Fruit fly (Drosophila melanogaster) whole organism, prepupa: ENCODE measurements around the gene Best4.

ENCODE experiments used
- CG11902 ChIP-seq: fragments of 200-800 bp; sonication (Bioruptor generic); optimal IDR thresholded peaks from 3 replicates; lab custom pipeline; 2016; ENCODE audit warnings: missing biosample characterization, missing genetic modification characterization
- CG6854 ChIP-seq: fragments of 200-800 bp; sonication (Bioruptor generic); optimal IDR thresholded peaks from 2 replicates; lab custom pipeline; 2017; ENCODE audit warnings: missing biosample characterization, mild to moderate bottlenecking, missing genetic modification characterization
- CG8319 ChIP-seq: fragments of 200-800 bp; sonication (Bioruptor generic); optimal IDR thresholded peaks from 3 replicates; lab custom pipeline; 2016; ENCODE audit warnings: missing biosample characterization, missing genetic modification characterization
- CG9139 ChIP-seq: fragments of 200-800 bp; sonication (Bioruptor generic); optimal IDR thresholded peaks from 3 replicates; lab custom pipeline; 2017; ENCODE audit warnings: missing biosample characterization, mild to moderate bottlenecking, missing genetic modification characterization
- Hr4 ChIP-seq: fragments of 200-800 bp; sonication (Bioruptor generic); optimal IDR thresholded peaks from 3 replicates; lab custom pipeline; 2016; ENCODE audit warnings: missing biosample characterization, missing genetic modification characterization
- Sox102F ChIP-seq: fragments of 200-800 bp; sonication (Bioruptor generic); optimal IDR thresholded peaks from 2 replicates; lab custom pipeline; 2016; ENCODE audit warnings: missing biosample characterization, mild to moderate bottlenecking, missing genetic modification characterization
- Sox14 ChIP-seq: fragments of 200-800 bp; sonication (Bioruptor generic); optimal IDR thresholded peaks from 3 replicates; lab custom pipeline; 2016; ENCODE audit warnings: missing biosample characterization, missing genetic modification characterization
- achi ChIP-seq: fragments of 200-800 bp; sonication (Bioruptor generic); optimal IDR thresholded peaks from 3 replicates; lab custom pipeline; 2016; ENCODE audit warnings: missing biosample characterization, missing genetic modification characterization
- cyc ChIP-seq: fragments of 200-800 bp; sonication (Bioruptor generic); optimal IDR thresholded peaks from 3 replicates; lab custom pipeline; 2016; ENCODE audit warnings: missing biosample characterization, missing genetic modification characterization
- dac ChIP-seq: fragments of 200-800 bp; sonication (Bioruptor generic); optimal IDR thresholded peaks from 2 replicates; lab custom pipeline; 2017; ENCODE audit warnings: missing biosample characterization, mild to moderate bottlenecking, missing genetic modification characterization
- fkh ChIP-seq: fragments of 200-800 bp; sonication (Bioruptor generic); optimal IDR thresholded peaks from 3 replicates; lab custom pipeline; 2017; ENCODE audit warnings: missing biosample characterization, mild to moderate bottlenecking, missing genetic modification characterization, moderate library complexity
- topi ChIP-seq: fragments of 200-800 bp; sonication (Bioruptor generic); optimal IDR thresholded peaks from 3 replicates; lab custom pipeline; 2016; ENCODE audit warnings: missing biosample characterization, missing genetic modification characterization

DNA sequence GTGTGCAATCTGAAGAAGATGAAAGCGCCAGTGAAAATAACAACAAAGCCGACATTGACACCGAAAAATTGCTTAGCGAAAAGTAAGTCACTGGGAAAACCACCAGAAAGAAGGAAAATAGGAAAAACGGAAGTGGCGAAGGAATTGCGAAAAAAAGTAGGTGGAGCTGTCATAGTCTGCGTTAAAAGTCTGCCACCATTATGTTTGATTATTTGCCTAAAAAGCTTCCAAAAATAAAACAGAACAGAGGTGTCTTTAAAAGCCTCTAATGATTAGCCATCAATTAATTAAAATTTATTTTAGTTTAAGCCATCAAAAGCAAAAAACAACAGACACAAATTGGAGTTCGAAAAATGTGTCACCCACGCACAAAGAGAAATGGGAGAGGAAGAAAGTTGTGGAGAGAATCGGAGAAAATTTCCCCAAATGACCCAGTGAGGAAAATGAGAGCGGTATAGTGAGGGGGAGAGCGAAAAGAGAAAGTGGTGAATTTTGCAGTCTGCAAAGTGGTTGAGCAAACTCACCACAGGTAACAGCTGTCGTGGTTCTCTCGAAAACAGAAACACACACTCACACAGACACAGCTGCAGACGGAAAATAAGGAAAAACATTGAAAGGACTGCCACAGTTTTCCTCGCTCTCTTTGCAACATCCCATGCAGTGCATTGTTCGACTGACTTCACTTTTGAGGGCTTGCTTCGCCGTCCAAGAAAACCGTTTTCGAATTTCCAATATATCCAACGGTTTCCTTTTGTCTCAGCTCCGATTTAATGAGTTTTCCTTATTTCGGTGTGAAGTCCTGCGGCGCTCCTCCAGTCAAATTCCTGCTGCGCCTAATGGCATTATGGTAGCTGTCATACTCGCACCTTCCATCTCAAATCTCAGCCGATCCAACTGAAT is 30.8 kb downstream of the Best4 start:
- TF ChIP-seq CG9139 (GFP tag; lab: Kevin White, UChicago), result no peak
- no peak for TF ChIP-seq Hr4 (GFP tag; lab: Kevin White, UChicago)
- TF ChIP-seq cyc (GFP tag; lab: Kevin White, UChicago), result no peak
- no peak for TF ChIP-seq Sox102F (GFP tag; lab: Kevin White, UChicago)
- no peak for TF ChIP-seq CG8319 (GFP tag; lab: Kevin White, UChicago)
- TF ChIP-seq CG6854, result no peak
- no peak for TF ChIP-seq achi
- TF ChIP-seq dac (GFP tag; lab: Kevin White, UChicago), result no peak
- TF ChIP-seq fkh, result no peak
- TF ChIP-seq CG11902, result no peak
- TF ChIP-seq Sox14 (GFP tag; lab: Kevin White, UChicago), result no peak
- no peak for TF ChIP-seq topi
